Fruit fly (Drosophila melanogaster) whole organism, embryonic: Measurements from ENCODE around the gene CG13924.

Experiments used
- Blimp-1 ChIP-seq: fragments of 200-800 bp; sonication (Bioruptor generic); optimal IDR thresholded peaks from 3 replicates; lab custom pipeline; 2018; ENCODE audit warnings: missing biosample characterization, missing genetic modification characterization, mild to moderate bottlenecking, moderate library complexity, missing genetic modification reagents
- BtbVII ChIP-seq: fragments of 200-800 bp; sonication (Bioruptor generic); optimal IDR thresholded peaks from 3 replicates; lab custom pipeline; 2017; ENCODE audit warnings: missing biosample characterization, mild to moderate bottlenecking, missing genetic modification characterization
- CG10267 ChIP-seq: fragments of 200-800 bp; sonication (Bioruptor generic); optimal IDR thresholded peaks from 2 replicates; lab custom pipeline; 2018; ENCODE audit warnings: missing biosample characterization, mild to moderate bottlenecking, missing genetic modification characterization, moderate library complexity
- CG11093 ChIP-seq: fragments of 200-800 bp; sonication (Bioruptor generic); IDR thresholded peaks from 3 replicates; pipeline ENCODE4 v1.3.6; 2022; ENCODE audit warnings: missing biosample characterization, missing genetic modification characterization
- CG17612 ChIP-seq: fragments of 200-800 bp; sonication (Bioruptor generic); IDR thresholded peaks from 2 replicates; pipeline ENCODE4 v1.3.6; 2022; ENCODE audit warnings: missing biosample characterization, missing genetic modification characterization
- CG1832 ChIP-seq: fragments of 200-800 bp; sonication (Bioruptor generic); optimal IDR thresholded peaks from 2 replicates; lab custom pipeline; 2017; ENCODE audit warnings: missing biosample characterization, mild to moderate bottlenecking, missing genetic modification characterization, inconsistent platforms
- CG34224 ChIP-seq: fragments of 200-800 bp; sonication (Bioruptor generic); IDR thresholded peaks from 3 replicates; pipeline ENCODE4 v1.3.6; 2022; ENCODE audit warnings: missing biosample characterization, missing genetic modification characterization; ENCODE audit not compliant: partially characterized antibody
- CG4360 ChIP-seq: fragments of 200-800 bp; sonication (Bioruptor generic); IDR thresholded peaks from 2 replicates; pipeline ENCODE4 v1.3.6; 2022; ENCODE audit warnings: missing biosample characterization, missing genetic modification characterization
- CG9932 ChIP-seq: fragments of 200-800 bp; sonication (Bioruptor generic); IDR thresholded peaks from 2 replicates; pipeline ENCODE4 v1.3.6; 2022; ENCODE audit warnings: missing biosample characterization, missing genetic modification characterization
- D ChIP-seq, 2 experiments: fragments of 200-800 bp in 1 of 2; fragments of >200 bp in 1 of 2; sonication (Bioruptor generic) in 1 of 2; optimal IDR thresholded peaks; 2 replicates in 1 of 2; 3 replicates in 1 of 2; lab custom pipeline; 2017; ENCODE audit warnings: mild to moderate bottlenecking in 1 of 2, missing biosample characterization in 1 of 2, missing genetic modification characterization in 1 of 2, missing genetic modification reagents in 1 of 2
- Dbx ChIP-seq: fragments of 200-800 bp; sonication (Bioruptor generic); IDR thresholded peaks from 3 replicates; pipeline ENCODE4 v1.3.6; 2022; ENCODE audit warnings: missing biosample characterization, missing genetic modification characterization
- Dip2 ChIP-seq: fragments of 200-800 bp; sonication (Bioruptor generic); IDR thresholded peaks from 2 replicates; pipeline ENCODE4 v1.3.6; 2022; ENCODE audit warnings: missing biosample characterization, missing genetic modification characterization
- Elba2 ChIP-seq: fragments of 200-800 bp; sonication (Bioruptor generic); optimal IDR thresholded peaks from 3 replicates; lab custom pipeline; 2016; ENCODE audit warnings: missing biosample characterization, missing genetic modification characterization
- Kr ChIP-seq: fragments of 200-800 bp; sonication (Bioruptor generic); optimal IDR thresholded peaks from 2 replicates; lab custom pipeline; 2017; ENCODE audit warnings: missing biosample characterization, mild to moderate bottlenecking, missing genetic modification characterization
- Myb ChIP-seq: fragments of 200-800 bp; sonication (Bioruptor generic); optimal IDR thresholded peaks from 2 replicates; lab custom pipeline; 2016; ENCODE audit warnings: missing biosample characterization, missing genetic modification characterization
- Nf-YA ChIP-seq: fragments of 200-800 bp; sonication (Bioruptor generic); IDR thresholded peaks from 2 replicates; pipeline ENCODE4 v1.3.6; 2022; ENCODE audit warnings: missing biosample characterization, missing genetic modification characterization
- Nf-YB ChIP-seq: fragments of 200-800 bp; sonication (Bioruptor generic); optimal IDR thresholded peaks from 3 replicates; lab custom pipeline; 2019; ENCODE audit warnings: missing biosample characterization, mild to moderate bottlenecking, missing genetic modification characterization, moderate library complexity
- Nf-YC ChIP-seq: fragments of 200-800 bp; optimal IDR thresholded peaks from 3 replicates; lab custom pipeline; 2019; ENCODE audit warnings: missing biosample characterization, mild to moderate bottlenecking, missing genetic modification characterization, moderate library complexity
- Sox100B ChIP-seq: fragments of 200-800 bp; sonication (Bioruptor generic); optimal IDR thresholded peaks from 3 replicates; lab custom pipeline; 2018; ENCODE audit warnings: missing biosample characterization, mild to moderate bottlenecking, missing genetic modification characterization
- Trl ChIP-seq, 3 experiments: fragments of >200 bp in 2 of 3; fragments of 200-800 bp in 1 of 3; sonication (Bioruptor generic) in 1 of 3; optimal IDR thresholded peaks; 2 replicates in 1 of 3; 3 replicates in 2 of 3; lab custom pipeline; 2016 to 2017; ENCODE audit warnings: missing biosample characterization in 1 of 3, missing genetic modification characterization in 1 of 3
- Xrp1 ChIP-seq: fragments of 200-800 bp; sonication (Bioruptor generic); IDR thresholded peaks from 2 replicates; pipeline ENCODE4 v1.3.6; 2022; ENCODE audit warnings: missing biosample characterization, missing genetic modification characterization
- aop ChIP-seq: fragments of 200-800 bp; sonication (Bioruptor generic); IDR thresholded peaks from 2 replicates; pipeline ENCODE4 v1.3.6; 2022; ENCODE audit warnings: missing biosample characterization, missing genetic modification characterization
- ash1 ChIP-seq: fragments of 200-800 bp; sonication (Bioruptor generic); optimal IDR thresholded peaks from 2 replicates; lab custom pipeline; 2018; ENCODE audit warnings: missing biosample characterization, mild to moderate bottlenecking, missing genetic modification characterization
- bcd ChIP-seq: fragments of 200-800 bp; sonication (Bioruptor generic); optimal IDR thresholded peaks from 2 replicates; lab custom pipeline; 2017; ENCODE audit warnings: missing biosample characterization, mild to moderate bottlenecking, missing genetic modification characterization
- chif ChIP-seq, 2 experiments: fragments of 200-800 bp; sonication (Bioruptor generic); optimal IDR thresholded peaks; 3 replicates each; lab custom pipeline; 2016; ENCODE audit warnings: missing biosample characterization in 2 of 2, missing genetic modification characterization in 2 of 2
- ci ChIP-seq: fragments of 200-800 bp; sonication (Bioruptor generic); IDR thresholded peaks from 3 replicates; pipeline ENCODE4 v1.3.6; 2022; ENCODE audit warnings: missing biosample characterization, missing genetic modification characterization
- dmrt11E ChIP-seq: fragments of 200-800 bp; sonication (Bioruptor generic); optimal IDR thresholded peaks from 3 replicates; lab custom pipeline; 2018; ENCODE audit warnings: missing biosample characterization, mild to moderate bottlenecking, missing genetic modification characterization, moderate library complexity
- fru ChIP-seq: fragments of >200 bp; optimal IDR thresholded peaks from 2 replicates; lab custom pipeline; 2017
- grau ChIP-seq: fragments of 200-800 bp; optimal IDR thresholded peaks from 3 replicates; lab custom pipeline; 2019; ENCODE audit warnings: missing biosample characterization, mild to moderate bottlenecking, missing genetic modification characterization, moderate library complexity
- gsb-n ChIP-seq: fragments of 200-800 bp; sonication (Bioruptor generic); optimal IDR thresholded peaks from 3 replicates; lab custom pipeline; 2018; ENCODE audit warnings: missing biosample characterization, mild to moderate bottlenecking, missing genetic modification characterization
- lov ChIP-seq, 2 experiments: fragments of 200-800 bp in 1 of 2; fragments of >200 bp in 1 of 2; sonication (Bioruptor generic) in 1 of 2; IDR thresholded peaks in 1 of 2; optimal IDR thresholded peaks in 1 of 2; 2 replicates in 1 of 2; 3 replicates in 1 of 2; pipeline versions ENCODE4 v1.3.6 to Lab custom; 2017 to 2022; ENCODE audit warnings: missing biosample characterization in 1 of 2, missing genetic modification characterization in 1 of 2
- mirr ChIP-seq: fragments of 200-800 bp; sonication (Bioruptor generic); optimal IDR thresholded peaks from 3 replicates; lab custom pipeline; 2018; ENCODE audit warnings: missing biosample characterization, mild to moderate bottlenecking, missing genetic modification characterization
- nau ChIP-seq: fragments of 200-800 bp; sonication (Bioruptor generic); optimal IDR thresholded peaks from 3 replicates; lab custom pipeline; 2017; ENCODE audit warnings: missing biosample characterization, mild to moderate bottlenecking, missing genetic modification characterization, missing genetic modification reagents
- prd ChIP-seq, 3 experiments: fragments of >200 bp in 2 of 3; fragments of 200-800 bp in 1 of 3; sonication (Bioruptor generic) in 1 of 3; optimal IDR thresholded peaks in 2 of 3; IDR thresholded peaks in 1 of 3; 2 replicates in 2 of 3; 3 replicates in 1 of 3; pipeline versions ENCODE4 v1.3.6 to Lab custom; 2017 to 2022; ENCODE audit warnings: missing biosample characterization in 1 of 3, missing genetic modification characterization in 1 of 3
- pros ChIP-seq: fragments of 200-800 bp; sonication (Bioruptor generic); optimal IDR thresholded peaks from 3 replicates; lab custom pipeline; 2019; ENCODE audit warnings: missing biosample characterization, mild to moderate bottlenecking, missing genetic modification characterization, moderate library complexity
- sc ChIP-seq, 3 experiments: fragments of >200 bp in 2 of 3; fragments of 200-800 bp in 1 of 3; sonication (Bioruptor generic) in 1 of 3; optimal IDR thresholded peaks; 2 replicates in 2 of 3; 3 replicates in 1 of 3; lab custom pipeline; 2017; ENCODE audit warnings: mild to moderate bottlenecking in 1 of 3, missing biosample characterization in 1 of 3, missing genetic modification characterization in 1 of 3, missing genetic modification reagents in 1 of 3
- seq ChIP-seq: fragments of 200-800 bp; sonication (Bioruptor generic); IDR thresholded peaks from 2 replicates; pipeline ENCODE4 v1.3.6; 2022; ENCODE audit warnings: missing biosample characterization, missing genetic modification characterization
- tll ChIP-seq, 2 experiments: fragments of 200-800 bp in 1 of 2; fragments of >200 bp in 1 of 2; sonication (Bioruptor generic) in 1 of 2; optimal IDR thresholded peaks; 2 replicates each; lab custom pipeline; 2017 to 2019; ENCODE audit warnings: missing biosample characterization in 2 of 2, missing genetic modification characterization in 2 of 2, mild to moderate bottlenecking in 1 of 2, moderate library complexity in 1 of 2

CG13924 gene

dm6 chr3L:1914668-1915067 lies 44.8 kb downstream of the CG13924 start (continued):
- no peak for TF ChIP-seq BtbVII
- TF ChIP-seq dmrt11E (tag; lab: Kevin White, UChicago) = no peak
- no peak for TF ChIP-seq prd (optimal IDR thresholded peaks at IDR 0.05; lab: Kevin White, UChicago)
- TF ChIP-seq prd (GFP tag; IDR thresholded peaks at IDR 0.05; lab: Robert Waterston, UW) = peak; percentile 54; the same call in 1 of the 3 replicates
- 0 out of 2 replicates have a peak, but pooled peaks have one; percentile 7 for TF ChIP-seq CG9932 (GFP tag; lab: Robert Waterston, UW)
- no peak for TF ChIP-seq sc (optimal IDR thresholded peaks at IDR 0.05; lab: Kevin White, UChicago)
- no peak for TF ChIP-seq sc (GFP tag; optimal IDR thresholded peaks at IDR 0.05; lab: Kevin White, UChicago)
- 0 out of 2 replicates have a peak, but pooled peaks have one; percentile 47 for TF ChIP-seq Xrp1 (GFP tag; lab: Robert Waterston, UW)

- TF ChIP-seq nau (GFP tag; lab: Kevin White, UChicago) = no peak
- no peak for TF ChIP-seq Dip2 (GFP tag; lab: Robert Waterston, UW)
- TF ChIP-seq tll (GFP tag; optimal IDR thresholded peaks at IDR 0.05; lab: Kevin White, UChicago) = peak in 1 of 2 experiments; percentile 55
- no peak for TF ChIP-seq gsb-n (tag; lab: Kevin White, UChicago)
- TF ChIP-seq CG34224 = no peak
- no peak for TF ChIP-seq CG17612 (GFP tag; lab: Robert Waterston, UW)
- TF ChIP-seq D (optimal IDR thresholded peaks at IDR 0.05; lab: Kevin White, UChicago) = peak; percentile 49
- TF ChIP-seq D (GFP tag; optimal IDR thresholded peaks at IDR 0.05; lab: Kevin White, UChicago) = no peak
- no peak for TF ChIP-seq chif (GFP tag; optimal IDR thresholded peaks at IDR 0.05; lab: Kevin White, UChicago)
- TF ChIP-seq Kr (GFP tag; lab: Kevin White, UChicago) = peak; percentile 25
- TF ChIP-seq pros = peak; percentile 50
- TF ChIP-seq CG11093 (GFP tag; lab: Robert Waterston, UW) = no peak
- peak; percentile 44; the same call in 1 of the 2 replicates for TF ChIP-seq CG4360 (GFP tag; lab: Robert Waterston, UW)
- no peak for TF ChIP-seq Sox100B (GFP tag; lab: Kevin White, UChicago)
Observed at dm6 chr3L:1916617-1917016, 46.8 kb downstream of the CG13924 start.

dm6 chr3L:1920051-1920450 lies 50.2 kb downstream of the CG13924 start:
- no peak for TF ChIP-seq CG10267
- peak; percentile 82 for TF ChIP-seq Nf-YC
- no peak for TF ChIP-seq grau (tag; lab: Kevin White, UChicago)
- no peak for TF ChIP-seq Xrp1 (GFP tag; lab: Robert Waterston, UW)
- no peak for TF ChIP-seq bcd (GFP tag; lab: Kevin White, UChicago)
- no peak for TF ChIP-seq ash1 (GFP tag; lab: Kevin White, UChicago)
- 0 out of 2 replicates have a peak, but pooled peaks have one; percentile 34 for TF ChIP-seq Nf-YA (GFP tag; lab: Robert Waterston, UW)
- TF ChIP-seq Nf-YB (GFP tag; lab: Kevin White, UChicago) = peak; percentile 85
- 0 out of 3 replicates have a peak, but pooled peaks have one; percentile 35 for TF ChIP-seq Dbx (GFP tag; lab: Robert Waterston, UW)
- no peak for TF ChIP-seq Blimp-1
- no peak for TF ChIP-seq aop (GFP tag; lab: Robert Waterston, UW)
- peak; percentile 26; the same call in 1 of the 2 replicates for TF ChIP-seq seq
- TF ChIP-seq CG1832 = peak; percentile 35
- 0 out of 3 replicates have a peak, but pooled peaks have one; percentile 34 for TF ChIP-seq ci (GFP tag; lab: Robert Waterston, UW)
- TF ChIP-seq Trl (optimal IDR thresholded peaks at IDR 0.05; lab: Kevin White, UChicago) = peak in 1 of 2 experiments; percentile 36
- no peak for TF ChIP-seq Trl (GFP tag; optimal IDR thresholded peaks at IDR 0.05; lab: Kevin White, UChicago)
- no peak for TF ChIP-seq Myb (GFP tag; lab: Kevin White, UChicago)
- no peak for TF ChIP-seq fru
- no peak for TF ChIP-seq CG4360 (GFP tag; lab: Robert Waterston, UW)
- peak; percentile 74 for TF ChIP-seq Elba2 (GFP tag; lab: Kevin White, UChicago)
- TF ChIP-seq lov (optimal IDR thresholded peaks at IDR 0.05; lab: Kevin White, UChicago) = no peak
- TF ChIP-seq lov (GFP tag; IDR thresholded peaks at IDR 0.05; lab: Robert Waterston, UW) = 0 out of 3 replicates have a peak, but pooled peaks have one; percentile 13
- no peak for TF ChIP-seq mirr (GFP tag; lab: Kevin White, UChicago)
- TF ChIP-seq, all 482 proteins: peak for 10
